Worm (Caenorhabditis elegans) whole organism, L1 larva: Measurements from ENCODE around the gene dyf-3.

Experiments used
- grh-1 ChIP-seq: fragments of 200-800 bp; sonication (Bioruptor generic); IDR thresholded peaks from 2 replicates; pipeline ENCODE4 v1.3.6; 2022; ENCODE audit warnings: missing genetic modification reagents, missing genetic modification characterization, missing compliant biosample characterization
- mep-1 ChIP-seq: fragments of 150-350 bp; optimal IDR thresholded peaks from 2 replicates; lab custom pipeline; 2014; ENCODE audit warnings: missing biosample characterization, missing genetic modification characterization
- nhr-12 ChIP-seq: sonication (generic microtip); optimal IDR thresholded peaks from 2 replicates; lab custom pipeline; 2017; ENCODE audit warnings: missing biosample characterization, missing genetic modification characterization
- rnt-1 ChIP-seq: sonication (generic microtip); optimal IDR thresholded peaks from 2 replicates; lab custom pipeline; 2016; ENCODE audit warnings: mild to moderate bottlenecking, missing genetic modification characterization, moderate library complexity, missing compliant biosample characterization

- no peak for TF ChIP-seq nhr-12 (tag; lab: Kevin White, UChicago)
- no peak for TF ChIP-seq mep-1 (tag; lab: Kevin White, UChicago)
- TF ChIP-seq grh-1 (GFP tag; lab: Robert Waterston, UW): no peak
- TF ChIP-seq rnt-1 (tag; lab: Kevin White, UChicago): no peak
These were observed 29.5 kb upstream of the dyf-3 start, which contains the start of the genes C04C3.9 and srz-60 for ce11 chrIV:3428434-3428950.
